Fruit fly (Drosophila melanogaster): ENCODE results near the gene cDIP.

DNA sequence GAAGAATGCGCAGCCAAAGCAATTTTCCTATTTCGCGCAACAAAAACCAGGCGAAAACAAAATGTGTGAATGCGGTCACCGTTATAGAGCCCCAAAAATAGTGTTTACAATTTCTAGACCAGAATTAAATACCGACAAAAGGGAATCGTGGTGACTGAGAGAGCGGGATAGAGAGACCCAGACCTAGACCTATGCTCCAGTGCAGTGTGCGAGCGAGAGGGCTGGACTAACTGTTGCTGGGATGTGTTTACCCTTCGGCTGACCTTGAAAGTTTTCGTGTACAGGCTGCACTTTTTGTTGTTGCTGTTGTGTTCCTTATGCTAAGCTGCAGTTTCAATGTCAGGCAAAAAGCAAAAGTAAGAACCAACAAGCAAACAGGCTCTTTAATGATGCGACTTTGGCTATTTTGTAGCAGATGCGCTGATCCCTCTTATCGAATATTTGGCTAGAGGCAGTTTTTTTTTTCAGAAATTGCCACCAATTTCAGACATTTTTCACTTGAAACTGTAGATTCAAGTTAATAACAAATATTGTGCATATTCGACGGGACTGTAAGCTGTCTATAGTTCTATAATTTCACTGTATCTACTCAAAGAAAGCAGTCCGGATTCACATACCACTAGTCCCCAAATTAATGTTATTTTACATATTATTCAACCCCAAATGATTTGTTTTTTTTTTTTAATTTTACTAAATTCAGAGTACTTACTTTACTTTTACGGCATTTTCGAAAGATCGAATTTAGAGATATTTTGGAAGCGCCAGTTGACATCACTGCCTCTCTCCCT lies 25.9 kb upstream of the cDIP start:
- peak; percentile 18 for TF ChIP-seq fkh (GFP tag; optimal IDR thresholded peaks at IDR 0.05)
- peak; percentile 16 for TF ChIP-seq CG4318 (GFP tag; optimal IDR thresholded peaks at IDR 0.05)
- no peak for TF ChIP-seq CG6854 (GFP tag; optimal IDR thresholded peaks at IDR 0.05)
- peak; percentile 51 for TF ChIP-seq Hr39 (GFP tag; optimal IDR thresholded peaks at IDR 0.05)
- no peak for TF ChIP-seq achi (GFP tag; optimal IDR thresholded peaks at IDR 0.05)
- TF ChIP-seq Smox (GFP tag; optimal IDR thresholded peaks at IDR 0.05) = peak; percentile 49
- no peak for TF ChIP-seq CG16779 (tag; optimal IDR thresholded peaks at IDR 0.05)
- TF ChIP-seq fd85E (GFP tag; optimal IDR thresholded peaks at IDR 0.05) = no peak
- no peak for TF ChIP-seq CG8632 (GFP tag; optimal IDR thresholded peaks at IDR 0.05)
- TF ChIP-seq Gug (GFP tag; IDR thresholded peaks at IDR 0.05) = no peak
- TF ChIP-seq CG31627 (GFP tag; optimal IDR thresholded peaks at IDR 0.05) = peak; percentile 58
- peak; percentile 93 for TF ChIP-seq Blimp-1 (GFP tag; optimal IDR thresholded peaks at IDR 0.05)
- TF ChIP-seq acj6 (GFP tag; optimal IDR thresholded peaks at IDR 0.05) = peak; percentile 34
